Worm (Caenorhabditis elegans): ENCODE data around the gene F17C11.4.
A peak's percentile ranks its signal among the peaks of the same experiment; 100 is the strongest.

F17C11.4 gene

ce11 chrV:10947210-10947609 is 4.5 kb upstream of the F17C11.4 start:
- TF ChIP-seq ceh-90 (tag; optimal IDR thresholded peaks at IDR 0.05) (no peak), fkh-10 (GFP tag; optimal IDR thresholded peaks at IDR 0.05) (peak; percentile 33), nhr-47 (tag; optimal IDR thresholded peaks at IDR 0.05) (peak; percentile 38), fkh-8 (tag; optimal IDR thresholded peaks at IDR 0.05) (peak; percentile 64), lin-35 (GFP tag; optimal IDR thresholded peaks at IDR 0.05) (no peak), nhr-71 (tag; optimal IDR thresholded peaks at IDR 0.05) (peak; percentile 55), grh-1 (GFP tag; IDR thresholded peaks at IDR 0.05) (no peak), ceh-8 (GFP tag; optimal IDR thresholded peaks at IDR 0.05) (peak; percentile 67)

ce11 chrV:10947930-10948329 is 3.7 kb upstream of the F17C11.4 start, which contains the start of gene F17C11.2:
F17C11.2 (plus strand) TSS chrV:10948230.
- TF ChIP-seq efl-1 (optimal IDR thresholded peaks at IDR 0.05) (no peak), efl-1 (GFP tag; optimal IDR thresholded peaks at IDR 0.05 in 1 of 2) (peak in 1 of 2 experiments; percentile 3), nhr-84 (tag; optimal IDR thresholded peaks at IDR 0.05) (no peak)

ce11 chrV:10949511-10949910 is 2.1 kb upstream of the F17C11.4 start, which contains the start of gene col-153:
col-153 (plus strand) TSS chrV:10949811.
- no peak for TF ChIP-seq ceh-88 (GFP tag; IDR thresholded peaks at IDR 0.05)
- TF ChIP-seq blmp-1 (tag; optimal IDR thresholded peaks at IDR 0.05) = peak; percentile 86

ce11 chrV:10953471-10954155 is 2.0 kb downstream of the F17C11.4 start:
- TF ChIP-seq lir-3 (tag; optimal IDR thresholded peaks at IDR 0.05; ENCODE audit: poor library complexity) (peak; percentile 50), nhr-85 (tag) (peak; percentile 51), ztf-4 (tag; optimal IDR thresholded peaks at IDR 0.05) (peak; percentile 19), C04F5.9 (tag; optimal IDR thresholded peaks at IDR 0.05) (no peak), unc-86 (tag; optimal IDR thresholded peaks at IDR 0.05) (no peak), nhr-19 (GFP tag; conservative IDR thresholded peaks at IDR 0.05) (0 out of 2 replicates have a peak, but pooled peaks have one; percentile 20), nhr-90 (tag; optimal IDR thresholded peaks at IDR 0.05; ENCODE audit: poor library complexity) (peak; percentile 34), lin-35 (GFP tag; optimal IDR thresholded peaks at IDR 0.05) (peak in 1 of 2 experiments; percentile 19), xbp-1 (tag; optimal IDR thresholded peaks at IDR 0.05) (peak; percentile 4), nhr-71 (tag; optimal IDR thresholded peaks at IDR 0.05) (peak; percentile 67), blmp-1 (tag; optimal IDR thresholded peaks at IDR 0.05) (no peak), ceh-8 (GFP tag; optimal IDR thresholded peaks at IDR 0.05) (no peak), mab-9 (GFP tag; IDR thresholded peaks at IDR 0.05) (no peak), ceh-88 (GFP tag; IDR thresholded peaks at IDR 0.05) (0 out of 2 replicates have a peak, but pooled peaks have one; percentile 21), efl-1 (optimal IDR thresholded peaks at IDR 0.05) (peak in 1 of 2 experiments; percentile 4), efl-1 (GFP tag; optimal IDR thresholded peaks at IDR 0.05 in 1 of 2) (peak in 1 of 2 experiments; percentile 80), snu-23 (GFP tag; optimal IDR thresholded peaks at IDR 0.05) (peak; percentile 38), nhr-77 (tag; optimal IDR thresholded peaks at IDR 0.05) (no peak), nhr-20 (tag; optimal IDR thresholded peaks at IDR 0.05) (peak; percentile 41), egl-13 (tag; optimal IDR thresholded peaks at IDR 0.05) (no peak), snpc-4 (tag; optimal IDR thresholded peaks at IDR 0.05) (no peak), nhr-47 (tag; optimal IDR thresholded peaks at IDR 0.05) (peak; percentile 47), F16B12.6 (tag; optimal IDR thresholded peaks at IDR 0.05) (no peak), ceh-90 (tag; optimal IDR thresholded peaks at IDR 0.05) (no peak)

ce11 chrV:10954334-10954733 is 2.7 kb downstream of the F17C11.4 start, which contains the start of gene clec-221:
clec-221 (minus strand) TSS chrV:10954434.
- TF ChIP-seq egl-27 (tag; optimal IDR thresholded peaks at IDR 0.05) (no peak), tlp-1 (tag; optimal IDR thresholded peaks at IDR 0.05) (no peak), sox-4 (tag; optimal IDR thresholded peaks at IDR 0.05) (no peak), mdl-1 (tag; optimal IDR thresholded peaks at IDR 0.05) (no peak), F16B12.6 (tag; optimal IDR thresholded peaks at IDR 0.05) (no peak), lin-14 (GFP tag; optimal IDR thresholded peaks at IDR 0.05) (no peak), skn-1 (tag; optimal IDR thresholded peaks at IDR 0.05) (no peak), fkh-10 (GFP tag; optimal IDR thresholded peaks at IDR 0.05) (no peak)
